Worm (Caenorhabditis elegans) whole organism, L3 larva: ENCODE measurements around the gene K12H6.2.

Source experiments
- elt-2 ChIP-seq: sonication (generic microtip); optimal IDR thresholded peaks from 2 replicates; lab custom pipeline; 2016; ENCODE audit warnings: missing genetic modification reagents, mild to moderate bottlenecking, missing genetic modification characterization, missing compliant biosample characterization
- elt-3 ChIP-seq, 3 experiments: fragments of 150-350 bp in 1 of 3; sonication (generic microtip) in 2 of 3; optimal IDR thresholded peaks; 2 replicates in 2 of 3; 4 replicates in 1 of 3; lab custom pipeline; 2014 to 2017; ENCODE audit warnings: missing biosample characterization in 3 of 3, missing genetic modification characterization in 3 of 3
- lin-39 ChIP-seq: fragments of 150-350 bp; optimal IDR thresholded peaks from 2 replicates; lab custom pipeline; 2018; ENCODE audit warnings: missing biosample characterization, missing genetic modification reagents, missing genetic modification characterization
- nfya-1 ChIP-seq: sonication (generic microtip); optimal IDR thresholded peaks from 2 replicates; lab custom pipeline; 2017; ENCODE audit warnings: missing genetic modification characterization, mild to moderate bottlenecking, missing compliant biosample characterization, antibody characterized with exemption, moderate library complexity; ENCODE audit not compliant: insufficient read depth
- nhr-67 ChIP-seq: fragments of 150-350 bp; optimal IDR thresholded peaks from 2 replicates; lab custom pipeline; 2014; ENCODE audit warnings: missing biosample characterization, missing genetic modification characterization
- nhr-76 ChIP-seq: fragments of 150-350 bp; sonication (generic microtip); optimal IDR thresholded peaks from 5 replicates; lab custom pipeline; 2014; ENCODE audit warnings: missing biosample characterization, missing genetic modification characterization
- tbx-2 ChIP-seq: sonication (generic microtip); optimal IDR thresholded peaks from 2 replicates; lab custom pipeline; 2016; ENCODE audit warnings: mild to moderate bottlenecking, missing genetic modification characterization, missing compliant biosample characterization

ce11 chrII:2787031-2787512 lies 28.3 kb downstream of the K12H6.2 start, which contains the start of the genes F08D12.12 and srpa-72:
- TF ChIP-seq nhr-76 (tag; lab: Kevin White, UChicago) = no peak
- no peak for TF ChIP-seq elt-3 (tag; optimal IDR thresholded peaks at IDR 0.05; lab: Kevin White, UChicago)
- TF ChIP-seq lin-39 (tag; lab: Kevin White, UChicago) = peak; percentile 63
- no peak for TF ChIP-seq tbx-2
- TF ChIP-seq nfya-1 (tag; lab: Kevin White, UChicago) = no peak
- no peak for TF ChIP-seq nhr-67
- peak; percentile 21 for TF ChIP-seq elt-2 (tag; lab: Kevin White, UChicago)
